Worm (Caenorhabditis elegans) whole organism, L4 larva: ENCODE measurements around the gene srab-8.

Experiments used
- ama-1 ChIP-seq: fragments of 150-350 bp; optimal IDR thresholded peaks from 2 replicates; lab custom pipeline; 2014; ENCODE audit warnings: inconsistent platforms, mixed read lengths
- attf-4 ChIP-seq: sonication (generic microtip); optimal IDR thresholded peaks from 3 replicates; lab custom pipeline; 2017; ENCODE audit warnings: missing biosample characterization, missing genetic modification characterization
- ceh-44 ChIP-seq: fragments of 200-800 bp; sonication (Bioruptor generic); IDR thresholded peaks from 2 replicates; pipeline ENCODE4 v1.3.6; 2022; ENCODE audit warnings: missing genetic modification reagents, missing genetic modification characterization, missing compliant biosample characterization
- ceh-62 ChIP-seq: sonication (generic microtip); optimal IDR thresholded peaks from 2 replicates; lab custom pipeline; 2017; ENCODE audit warnings: missing biosample characterization, missing genetic modification characterization
- fkh-10 ChIP-seq: fragments of 150-350 bp; optimal IDR thresholded peaks from 2 replicates; lab custom pipeline; 2014; ENCODE audit warnings: missing biosample characterization, missing genetic modification reagents, missing genetic modification characterization
- fos-1 ChIP-seq: fragments of 150-350 bp; optimal IDR thresholded peaks from 2 replicates; lab custom pipeline; 2014; ENCODE audit warnings: missing biosample characterization, missing genetic modification characterization
- saeg-2 ChIP-seq: fragments of 200-800 bp; sonication (Bioruptor generic); IDR thresholded peaks from 2 replicates; pipeline ENCODE4 v1.3.6; 2022; ENCODE audit warnings: missing genetic modification reagents, missing genetic modification characterization, missing compliant biosample characterization
- snpc-4 ChIP-seq: fragments of 150-350 bp; optimal IDR thresholded peaks from 2 replicates; lab custom pipeline; 2014; ENCODE audit warnings: missing biosample characterization, missing genetic modification characterization
- vab-7 ChIP-seq: fragments of 200-800 bp; sonication (Bioruptor generic); IDR thresholded peaks from 2 replicates; pipeline ENCODE4 v1.3.6; 2022; ENCODE audit warnings: missing genetic modification reagents, missing genetic modification characterization, missing compliant biosample characterization
- zag-1 ChIP-seq: fragments of 150-350 bp; optimal IDR thresholded peaks from 2 replicates; lab custom pipeline; 2014; ENCODE audit warnings: missing biosample characterization, missing genetic modification characterization

DNA sequence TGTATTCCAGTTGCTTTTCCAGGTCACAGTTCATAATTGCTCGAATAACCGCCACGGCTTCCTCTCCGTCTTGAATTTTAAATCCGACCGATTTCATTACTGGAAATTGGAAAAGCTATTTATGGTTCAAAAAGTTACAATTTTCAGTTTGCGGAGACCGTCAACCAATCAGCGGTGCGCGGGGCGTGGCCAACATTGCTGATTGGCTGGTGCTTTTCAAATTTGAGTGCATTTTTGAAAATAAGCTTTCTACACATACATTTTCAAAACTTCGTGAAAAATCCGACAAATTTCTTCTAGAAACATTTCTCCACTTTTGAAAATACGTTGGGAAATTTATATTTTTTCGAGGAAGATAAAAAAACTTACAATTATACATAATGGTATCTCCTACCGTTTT lies 19.6 kb downstream of the srab-8 start:
- TF ChIP-seq vab-7 (GFP tag; lab: Robert Waterston, UW) (no peak), saeg-2 (GFP tag; lab: Robert Waterston, UW) (no peak), ceh-62 (tag; lab: Kevin White, UChicago) (no peak), ama-1 (lab: Kevin White, UChicago) (no peak), zag-1 (tag; lab: Kevin White, UChicago) (no peak), ceh-44 (GFP tag; lab: Robert Waterston, UW) (no peak), attf-4 (tag; lab: Kevin White, UChicago) (no peak), fkh-10 (GFP tag; lab: Kevin White, UChicago) (no peak), fos-1 (tag; lab: Kevin White, UChicago) (no peak), snpc-4 (tag; lab: Kevin White, UChicago) (no peak)
